Fruit fly (Drosophila melanogaster) whole organism, embryonic: ENCODE results near the gene TwdlE.
A peak's percentile ranks its signal among the peaks of the same experiment; 100 is the strongest.

ENCODE experiments used
- Bgb ChIP-seq: fragments of 200-800 bp; sonication (Bioruptor generic); IDR thresholded peaks from 2 replicates; pipeline ENCODE4 v1.3.6; 2022; ENCODE audit warnings: missing biosample characterization, missing genetic modification characterization; ENCODE audit not compliant: partially characterized antibody
- CG1024 ChIP-seq: fragments of 200-800 bp; sonication (Bioruptor generic); IDR thresholded peaks from 2 replicates; pipeline ENCODE4 v1.3.6; 2022; ENCODE audit warnings: missing biosample characterization, missing genetic modification characterization
- CG11093 ChIP-seq: fragments of 200-800 bp; sonication (Bioruptor generic); IDR thresholded peaks from 3 replicates; pipeline ENCODE4 v1.3.6; 2022; ENCODE audit warnings: missing biosample characterization, missing genetic modification characterization
- CG11695 ChIP-seq: fragments of 200-800 bp; sonication (Bioruptor generic); IDR thresholded peaks from 3 replicates; pipeline ENCODE4 v1.3.6; 2022; ENCODE audit warnings: missing biosample characterization, missing genetic modification characterization
- CG12942 ChIP-seq: fragments of 200-800 bp; sonication (Bioruptor generic); optimal IDR thresholded peaks from 3 replicates; lab custom pipeline; 2016; ENCODE audit warnings: missing biosample characterization, missing genetic modification characterization
- CG13123 ChIP-seq: fragments of 200-800 bp; sonication (Bioruptor generic); optimal IDR thresholded peaks from 2 replicates; lab custom pipeline; 2016; ENCODE audit warnings: missing biosample characterization, missing genetic modification characterization
- CG14050 ChIP-seq: fragments of 200-800 bp; sonication (Bioruptor generic); IDR thresholded peaks from 3 replicates; pipeline ENCODE4 v1.3.6; 2022; ENCODE audit warnings: missing biosample characterization, missing genetic modification characterization
- CG15479 ChIP-seq: fragments of 200-800 bp; sonication (Bioruptor generic); optimal IDR thresholded peaks from 3 replicates; lab custom pipeline; 2019; ENCODE audit warnings: missing biosample characterization, mild to moderate bottlenecking, missing genetic modification characterization, moderate library complexity
- CG17359 ChIP-seq: fragments of 200-800 bp; sonication (Bioruptor generic); optimal IDR thresholded peaks from 3 replicates; lab custom pipeline; 2018; ENCODE audit warnings: missing biosample characterization, mild to moderate bottlenecking, missing genetic modification characterization, moderate library complexity
- CG18262 ChIP-seq: fragments of 200-800 bp; optimal IDR thresholded peaks from 3 replicates; lab custom pipeline; 2019; ENCODE audit warnings: missing biosample characterization, mild to moderate bottlenecking, missing genetic modification characterization, moderate library complexity
- CG2120 ChIP-seq: fragments of 200-800 bp; sonication (Bioruptor generic); optimal IDR thresholded peaks from 3 replicates; lab custom pipeline; 2016; ENCODE audit warnings: missing biosample characterization, missing genetic modification characterization
- CG2889 ChIP-seq: fragments of 200-800 bp; sonication (Bioruptor generic); IDR thresholded peaks from 3 replicates; pipeline ENCODE4 v1.3.6; 2022; ENCODE audit warnings: missing biosample characterization, missing genetic modification characterization
- CG3407 ChIP-seq: fragments of 200-800 bp; sonication (Bioruptor generic); optimal IDR thresholded peaks from 2 replicates; lab custom pipeline; 2018; ENCODE audit warnings: missing biosample characterization, mild to moderate bottlenecking, missing genetic modification characterization
- CG34422 ChIP-seq: fragments of 200-800 bp; sonication (Bioruptor generic); IDR thresholded peaks from 3 replicates; pipeline ENCODE4 v1.3.6; 2022; ENCODE audit warnings: missing biosample characterization, missing genetic modification characterization
- CG7928 ChIP-seq: fragments of 200-800 bp; sonication (Bioruptor generic); optimal IDR thresholded peaks from 2 replicates; lab custom pipeline; 2017; ENCODE audit warnings: missing biosample characterization, mild to moderate bottlenecking, missing genetic modification characterization
- CG7963 ChIP-seq: fragments of 200-800 bp; sonication (Bioruptor generic); IDR thresholded peaks from 3 replicates; pipeline ENCODE4 v1.3.6; 2022; ENCODE audit warnings: missing biosample characterization, missing genetic modification characterization; ENCODE audit not compliant: partially characterized antibody
- CG9727 ChIP-seq: fragments of 200-800 bp; sonication (Bioruptor generic); optimal IDR thresholded peaks from 3 replicates; lab custom pipeline; 2017; ENCODE audit warnings: missing biosample characterization, mild to moderate bottlenecking, missing genetic modification characterization
- CrebB ChIP-seq: fragments of 200-800 bp; sonication (Bioruptor generic); optimal IDR thresholded peaks from 3 replicates; lab custom pipeline; 2018; ENCODE audit warnings: missing biosample characterization, mild to moderate bottlenecking, missing genetic modification characterization
- Dad ChIP-seq: fragments of 200-800 bp; sonication (Bioruptor generic); optimal IDR thresholded peaks from 3 replicates; lab custom pipeline; 2016; ENCODE audit warnings: missing biosample characterization, missing genetic modification characterization
- Dref ChIP-seq: fragments of 200-800 bp; sonication (Bioruptor generic); IDR thresholded peaks from 2 replicates; pipeline ENCODE4 v1.3.6; 2022; ENCODE audit warnings: missing biosample characterization, missing genetic modification characterization
- E2f2 ChIP-seq: fragments of 200-800 bp; sonication (Bioruptor generic); IDR thresholded peaks from 2 replicates; pipeline ENCODE4 v1.3.6; 2022; ENCODE audit warnings: missing biosample characterization, missing genetic modification characterization
- H2.0 ChIP-seq: fragments of 200-800 bp; sonication (Bioruptor generic); IDR thresholded peaks from 2 replicates; pipeline ENCODE4 v1.3.6; 2022; ENCODE audit warnings: missing biosample characterization, missing genetic modification characterization
- Hand ChIP-seq: fragments of 200-800 bp; sonication (Bioruptor generic); optimal IDR thresholded peaks from 2 replicates; lab custom pipeline; 2017; ENCODE audit warnings: mild to moderate bottlenecking, missing biosample characterization, missing genetic modification reagents, missing genetic modification characterization
- Hmr ChIP-seq: fragments of 200-800 bp; sonication (Bioruptor generic); optimal IDR thresholded peaks from 3 replicates; lab custom pipeline; 2017; ENCODE audit warnings: mild to moderate bottlenecking, missing biosample characterization, missing genetic modification reagents, missing genetic modification characterization
- Hr51 ChIP-seq, 2 experiments: fragments of 200-800 bp; sonication (Bioruptor generic); optimal IDR thresholded peaks; 2 replicates in 1 of 2; 3 replicates in 1 of 2; lab custom pipeline; 2016 to 2018; ENCODE audit warnings: missing biosample characterization in 2 of 2, missing genetic modification characterization in 2 of 2, mild to moderate bottlenecking in 1 of 2, moderate library complexity in 1 of 2
- Max ChIP-seq: fragments of 200-800 bp; sonication (Bioruptor generic); optimal IDR thresholded peaks from 2 replicates; lab custom pipeline; 2016; ENCODE audit warnings: missing biosample characterization, mild to moderate bottlenecking, missing genetic modification characterization
- Neu2 ChIP-seq: fragments of 200-800 bp; sonication (Bioruptor generic); optimal IDR thresholded peaks from 3 replicates; lab custom pipeline; 2016; ENCODE audit warnings: missing biosample characterization, missing genetic modification characterization, borderline replicate concordance
- Nf-YA ChIP-seq: fragments of 200-800 bp; sonication (Bioruptor generic); IDR thresholded peaks from 2 replicates; pipeline ENCODE4 v1.3.6; 2022; ENCODE audit warnings: missing biosample characterization, missing genetic modification characterization
- PHDP ChIP-seq: fragments of 200-800 bp; sonication (Bioruptor generic); optimal IDR thresholded peaks from 3 replicates; lab custom pipeline; 2018; ENCODE audit warnings: missing biosample characterization, mild to moderate bottlenecking, missing genetic modification characterization, moderate library complexity
- Ssrp ChIP-seq: fragments of 200-800 bp; sonication (Bioruptor generic); optimal IDR thresholded peaks from 2 replicates; lab custom pipeline; 2018; ENCODE audit warnings: missing biosample characterization, mild to moderate bottlenecking, missing genetic modification characterization, moderate library complexity
- YL-1 ChIP-seq: fragments of 200-800 bp; sonication (Bioruptor generic); optimal IDR thresholded peaks from 3 replicates; lab custom pipeline; 2017; ENCODE audit warnings: missing biosample characterization, mild to moderate bottlenecking, missing genetic modification characterization
- al ChIP-seq: fragments of 200-800 bp; sonication (Bioruptor generic); IDR thresholded peaks from 2 replicates; pipeline ENCODE4 v1.3.6; 2022; ENCODE audit warnings: missing biosample characterization, missing genetic modification characterization
- ara ChIP-seq: fragments of 200-800 bp; sonication (Bioruptor generic); IDR thresholded peaks from 2 replicates; pipeline ENCODE4 v1.3.6; 2022; ENCODE audit warnings: missing biosample characterization, missing genetic modification characterization
- bigmax ChIP-seq: fragments of 200-800 bp; sonication (Bioruptor generic); optimal IDR thresholded peaks from 2 replicates; lab custom pipeline; 2018; ENCODE audit warnings: missing biosample characterization, mild to moderate bottlenecking, missing genetic modification characterization
- btn ChIP-seq: fragments of 200-800 bp; sonication (Bioruptor generic); optimal IDR thresholded peaks from 2 replicates; lab custom pipeline; 2016; ENCODE audit warnings: missing biosample characterization, missing genetic modification characterization
- cad ChIP-seq: fragments of >200 bp; optimal IDR thresholded peaks from 2 replicates; lab custom pipeline; 2017; ENCODE audit warnings: missing biosample characterization, missing genetic modification characterization
- cg ChIP-seq: fragments of 200-800 bp; sonication (Bioruptor generic); optimal IDR thresholded peaks from 3 replicates; lab custom pipeline; 2019; ENCODE audit warnings: missing biosample characterization, mild to moderate bottlenecking, missing genetic modification characterization, moderate library complexity
- chinmo ChIP-seq: fragments of 200-800 bp; sonication (Bioruptor generic); IDR thresholded peaks from 4 replicates; pipeline ENCODE4 v1.3.6; 2022; ENCODE audit warnings: missing biosample characterization, missing genetic modification characterization; ENCODE audit not compliant: partially characterized antibody
- da ChIP-seq: fragments of 200-800 bp; sonication (Bioruptor generic); optimal IDR thresholded peaks from 2 replicates; lab custom pipeline; 2016; ENCODE audit warnings: missing biosample characterization, missing genetic modification characterization
- exex ChIP-seq: fragments of 200-800 bp; sonication (Bioruptor generic); optimal IDR thresholded peaks from 4 replicates; lab custom pipeline; 2018; ENCODE audit warnings: missing biosample characterization, mild to moderate bottlenecking, missing genetic modification characterization, moderate library complexity
- fd102C ChIP-seq: fragments of 200-800 bp; sonication (Bioruptor generic); optimal IDR thresholded peaks from 2 replicates; lab custom pipeline; 2018; ENCODE audit warnings: missing biosample characterization, mild to moderate bottlenecking, missing genetic modification characterization, moderate library complexity
- gsb ChIP-seq: fragments of 200-800 bp; sonication (Bioruptor generic); IDR thresholded peaks from 2 replicates; pipeline ENCODE4 v1.3.6; 2022; ENCODE audit warnings: missing biosample characterization, missing genetic modification characterization
- knrl ChIP-seq: fragments of 200-800 bp; sonication (Bioruptor generic); IDR thresholded peaks from 3 replicates; pipeline ENCODE4 v1.3.6; 2022; ENCODE audit warnings: missing biosample characterization, missing genetic modification characterization; ENCODE audit not compliant: partially characterized antibody
- onecut ChIP-seq: fragments of 200-800 bp; sonication (Bioruptor generic); IDR thresholded peaks from 2 replicates; pipeline ENCODE4 v1.3.6; 2022; ENCODE audit warnings: missing biosample characterization, missing genetic modification characterization
- org-1 ChIP-seq: fragments of 200-800 bp; sonication (Bioruptor generic); optimal IDR thresholded peaks from 2 replicates; lab custom pipeline; 2017; ENCODE audit warnings: missing biosample characterization, missing genetic modification characterization
- pzg ChIP-seq: fragments of 200-800 bp; sonication (Bioruptor generic); optimal IDR thresholded peaks from 3 replicates; lab custom pipeline; 2018; ENCODE audit warnings: missing biosample characterization, mild to moderate bottlenecking, missing genetic modification characterization, moderate library complexity
- rib ChIP-seq: fragments of 200-800 bp; sonication (Bioruptor generic); IDR thresholded peaks from 2 replicates; pipeline ENCODE4 v1.3.6; 2022; ENCODE audit warnings: missing biosample characterization, missing genetic modification characterization
- shn ChIP-seq: fragments of 200-800 bp; sonication (Bioruptor generic); optimal IDR thresholded peaks from 3 replicates; lab custom pipeline; 2016; ENCODE audit warnings: missing biosample characterization, missing genetic modification characterization
- stwl ChIP-seq: fragments of 200-800 bp; sonication (Bioruptor generic); optimal IDR thresholded peaks from 3 replicates; lab custom pipeline; 2018; ENCODE audit warnings: missing biosample characterization, mild to moderate bottlenecking, missing genetic modification characterization, moderate library complexity
- tap ChIP-seq: fragments of 200-800 bp; optimal IDR thresholded peaks from 3 replicates; lab custom pipeline; 2019; ENCODE audit warnings: missing biosample characterization, mild to moderate bottlenecking, missing genetic modification characterization, moderate library complexity
- usp ChIP-seq: fragments of >200 bp; optimal IDR thresholded peaks from 2 replicates; lab custom pipeline; 2017; ENCODE audit warnings: missing biosample characterization, missing genetic modification characterization

Gene TwdlE

DNA sequence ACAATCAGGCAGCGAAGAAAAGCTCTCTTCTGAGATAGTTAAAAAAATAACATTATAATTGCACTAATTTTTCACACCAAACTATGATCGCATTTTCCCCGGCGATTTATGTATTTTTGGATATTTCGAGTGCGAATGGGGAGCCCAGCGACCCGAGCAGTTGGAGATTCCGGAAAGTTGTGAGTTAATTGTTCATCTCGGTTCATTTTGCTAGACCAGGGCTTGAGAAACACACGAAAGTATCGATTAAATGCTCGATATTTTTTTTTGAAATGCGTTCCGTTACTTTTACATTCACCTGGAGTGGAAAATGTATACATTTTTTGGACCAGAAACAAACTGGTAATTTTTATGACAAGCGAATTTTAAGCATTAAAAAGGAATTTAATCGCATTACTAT lies 50.1 kb downstream of the TwdlE start, which contains the start of gene Cdc14 (continued):
- TF ChIP-seq CG14050 (GFP tag; lab: Robert Waterston, UW), result no peak
- no peak for TF ChIP-seq CG12942 (GFP tag; lab: Kevin White, UChicago)
- TF ChIP-seq btn (GFP tag; lab: Kevin White, UChicago), result no peak
- no peak for TF ChIP-seq CG11695 (GFP tag; lab: Robert Waterston, UW)
- TF ChIP-seq Hmr (GFP tag; lab: Kevin White, UChicago), result no peak
- no peak; the same call in 1 of the 2 replicates for TF ChIP-seq E2f2 (GFP tag; lab: Robert Waterston, UW)
- TF ChIP-seq Max, result no peak
- TF ChIP-seq Ssrp (tag; lab: Kevin White, UChicago), result no peak
- TF ChIP-seq exex (tag; lab: Kevin White, UChicago), result no peak
- no peak for TF ChIP-seq da (GFP tag; lab: Kevin White, UChicago)
- TF ChIP-seq CG13123, result no peak
- no peak for TF ChIP-seq Neu2
- TF ChIP-seq tap (tag; lab: Kevin White, UChicago), result no peak
- TF ChIP-seq CG7928, result peak; percentile 92
- no peak for TF ChIP-seq fd102C (GFP tag; lab: Kevin White, UChicago)
- TF ChIP-seq onecut (GFP tag; lab: Robert Waterston, UW), result no peak
- TF ChIP-seq Dad (GFP tag; lab: Kevin White, UChicago), result no peak
- TF ChIP-seq CG15479 (GFP tag; lab: Kevin White, UChicago), result no peak
- no peak for TF ChIP-seq shn (GFP tag; lab: Kevin White, UChicago)
- no peak for TF ChIP-seq CG2889 (GFP tag; lab: Robert Waterston, UW)
- peak; percentile 42; the same call in 2 of the 3 replicates for TF ChIP-seq CG7963
- TF ChIP-seq PHDP (tag; lab: Kevin White, UChicago), result peak; percentile 21
- TF ChIP-seq CG34422, result peak; percentile 47; the same call in 1 of the 3 replicates
- TF ChIP-seq Hr51 (GFP tag; optimal IDR thresholded peaks at IDR 0.05; lab: Kevin White, UChicago), result no peak
- TF ChIP-seq CrebB (tag; lab: Kevin White, UChicago), result peak; percentile 23
- TF ChIP-seq YL-1 (GFP tag; lab: Kevin White, UChicago), result no peak
- TF ChIP-seq al (GFP tag; lab: Robert Waterston, UW), result no peak
- TF ChIP-seq rib (GFP tag; lab: Robert Waterston, UW), result no peak
- TF ChIP-seq Dref (GFP tag; lab: Robert Waterston, UW), result peak; percentile 72
- peak; percentile 8 for TF ChIP-seq CG17359 (tag; lab: Kevin White, UChicago)
- TF ChIP-seq cad (GFP tag; lab: Kevin White, UChicago), result no peak
- no peak for TF ChIP-seq org-1 (GFP tag; lab: Kevin White, UChicago)
- peak; percentile 55; the same call in 2 of the 3 replicates for TF ChIP-seq knrl (GFP tag; lab: Robert Waterston, UW)
- no peak for TF ChIP-seq gsb
- TF ChIP-seq CG11093 (GFP tag; lab: Robert Waterston, UW), result no peak
- no peak for TF ChIP-seq bigmax (GFP tag; lab: Kevin White, UChicago)
- TF ChIP-seq stwl, result peak; percentile 9
- TF ChIP-seq CG18262, result no peak
- no peak for TF ChIP-seq CG3407 (GFP tag; lab: Kevin White, UChicago)
- TF ChIP-seq H2.0 (GFP tag; lab: Robert Waterston, UW), result no peak
- TF ChIP-seq Nf-YA, result no peak
- TF ChIP-seq pzg, result peak; percentile 60
- no peak for TF ChIP-seq Hand (GFP tag; lab: Kevin White, UChicago)
- TF ChIP-seq CG1024 (GFP tag; lab: Robert Waterston, UW), result no peak
- no peak for TF ChIP-seq usp (GFP tag; lab: Kevin White, UChicago)
- TF ChIP-seq CG9727 (GFP tag; lab: Kevin White, UChicago), result no peak
- no peak for TF ChIP-seq cg (GFP tag; lab: Kevin White, UChicago)
- peak; percentile 77; the same call in 2 of the 4 replicates for TF ChIP-seq chinmo (GFP tag; lab: Robert Waterston, UW)
- TF ChIP-seq ara (GFP tag; lab: Robert Waterston, UW), result no peak
- TF ChIP-seq CG2120 (GFP tag; lab: Kevin White, UChicago), result no peak
- peak; percentile 55; the same call in 1 of the 2 replicates for TF ChIP-seq Bgb (GFP tag; lab: Robert Waterston, UW)
